Worm (Caenorhabditis elegans): ENCODE measurements around the gene hpo-26.

Gene hpo-26

ce11 chrV:6506238-6506956, 26.5 kb downstream of the hpo-26 start:
- TF ChIP-seq xnd-1 (tag; optimal IDR thresholded peaks at IDR 0.05) (no peak), bed-1 (GFP tag; IDR thresholded peaks at IDR 0.05) (no peak)

ce11 chrV:6505339-6505811, 27.5 kb downstream of the hpo-26 start, which contains the start of gene W01A11.7:
TSS of gene W01A11.7 (minus strand) at chrV:6505389.
- TF ChIP-seq ztf-26 (tag; optimal IDR thresholded peaks at IDR 0.05) (peak; percentile 17), F37B4.10 (GFP tag; IDR thresholded peaks at IDR 0.05) (no peak)

- TF ChIP-seq ama-1 (optimal IDR thresholded peaks at IDR 0.05) (no peak), ama-1 (GFP tag; optimal IDR thresholded peaks at IDR 0.05) (no peak), sdz-38 (tag; optimal IDR thresholded peaks at IDR 0.05) (no peak), ceh-79 (tag; optimal IDR thresholded peaks at IDR 0.05) (no peak), mcd-1 (GFP tag; IDR thresholded peaks at IDR 0.05) (no peak), ztf-6 (GFP tag; IDR thresholded peaks at IDR 0.05) (no peak), dpff-1 (tag; optimal IDR thresholded peaks at IDR 0.05) (no peak), lin-54 (GFP tag; optimal IDR thresholded peaks at IDR 0.05) (no peak), attf-3 (GFP tag; conservative IDR thresholded peaks at IDR 0.05) (no peak), lin-35 (GFP tag; optimal IDR thresholded peaks at IDR 0.05) (no peak), Y56A3A.18 (GFP tag; IDR thresholded peaks at IDR 0.05) (no peak), egl-44 (GFP tag; IDR thresholded peaks at IDR 0.05) (no peak), nfya-2 (GFP tag; IDR thresholded peaks at IDR 0.05) (no peak), nfyb-1 (GFP tag; IDR thresholded peaks at IDR 0.05) (no peak), F49E8.2 (tag; optimal IDR thresholded peaks at IDR 0.05; ENCODE audit: insufficient read depth) (no peak), dpl-1 (GFP tag; optimal IDR thresholded peaks at IDR 0.05) (no peak), F10E7.11 (tag; optimal IDR thresholded peaks at IDR 0.05) (no peak)
Measured at ce11 chrV:6504131-6504827, 28.6 kb downstream of the hpo-26 start, which contains the start of gene moc-2. TSS of gene moc-2 (minus strand) at chrV:6504181.

ce11 chrV:6503158-6503557, 29.7 kb downstream of the hpo-26 start:
- TF ChIP-seq nhr-80 (tag; optimal IDR thresholded peaks at IDR 0.05) (peak; percentile 2), F22D6.2 (tag; optimal IDR thresholded peaks at IDR 0.05) (no peak)

ce11 chrV:6498903-6499302, 34.0 kb downstream of the hpo-26 start, which contains the start of gene W01A11.1:
TSS of gene W01A11.1 (plus strand) at chrV:6499224.
- TF ChIP-seq madf-8 (GFP tag; conservative IDR thresholded peaks at IDR 0.05) (no peak), akir-1 (GFP tag; optimal IDR thresholded peaks at IDR 0.05) (no peak), pha-4 (tag; optimal IDR thresholded peaks at IDR 0.05) (no peak), ceh-79 (tag; optimal IDR thresholded peaks at IDR 0.05) (no peak), hrde-1 (tag; optimal IDR thresholded peaks at IDR 0.05; ENCODE audit: borderline replicate concordance) (no peak), nhr-80 (tag; optimal IDR thresholded peaks at IDR 0.05) (peak; percentile 23), rcor-1 (GFP tag; IDR thresholded peaks at IDR 0.05) (no peak)

ce11 chrV:6498441-6498840, 34.4 kb downstream of the hpo-26 start:
- TF ChIP-seq madf-6 (GFP tag; IDR thresholded peaks at IDR 0.05) (peak; percentile 8; the same call in 1 of the 2 replicates), ZK185.1 (tag; optimal IDR thresholded peaks at IDR 0.05; ENCODE audit: poor library complexity, severe bottlenecking) (no peak), cebp-2 (GFP tag; IDR thresholded peaks at IDR 0.05) (no peak)
